Fruit fly (Drosophila melanogaster) Kc167 (cell line): ENCODE data around the gene CG15554.

Experiments
- Myc ChIP-seq: fragments of >200 bp; optimal IDR thresholded peaks from 2 replicates; lab custom pipeline; 2017; ENCODE audit warnings: missing external identifiers
- Sin3A ChIP-seq: fragments of >200 bp; optimal IDR thresholded peaks from 2 replicates; lab custom pipeline; 2018; ENCODE audit warnings: missing external identifiers
- h ChIP-seq: fragments of >200 bp; optimal IDR thresholded peaks from 3 replicates; lab custom pipeline; 2018; ENCODE audit warnings: missing external identifiers
- insv ChIP-seq: fragments of >200 bp; optimal IDR thresholded peaks from 3 replicates; lab custom pipeline; 2018; ENCODE audit warnings: missing external identifiers
- psq ChIP-seq: fragments of >200 bp; optimal IDR thresholded peaks from 2 replicates; lab custom pipeline; 2017; ENCODE audit warnings: missing external identifiers
- ttk ChIP-seq: sonication (Bioruptor generic); optimal IDR thresholded peaks from 2 replicates; lab custom pipeline; 2017; ENCODE audit warnings: missing external identifiers

dm6 chr3R:31089985-31090384 lies 36.0 kb upstream of the CG15554 start:
- no peak for TF ChIP-seq insv (lab: Kevin White, UChicago)
- TF ChIP-seq Sin3A (lab: Kevin White, UChicago), result no peak
- TF ChIP-seq Myc, result no peak
- TF ChIP-seq h (lab: Kevin White, UChicago), result no peak
- no peak for TF ChIP-seq psq
- TF ChIP-seq ttk, result no peak
